Worm (Caenorhabditis elegans) whole organism, L4 larva: ENCODE measurements around the gene lin-29.

ENCODE experiments used
- aly-2 ChIP-seq: sonication (generic microtip); optimal IDR thresholded peaks from 2 replicates; lab custom pipeline; 2018; ENCODE audit warnings: missing biosample characterization, missing genetic modification characterization
- ceh-44 ChIP-seq: fragments of 200-800 bp; sonication (Bioruptor generic); IDR thresholded peaks from 2 replicates; pipeline ENCODE4 v1.3.6; 2022; ENCODE audit warnings: missing genetic modification reagents, missing genetic modification characterization, missing compliant biosample characterization
- daf-16 ChIP-seq, 3 experiments: sonication (generic microtip); optimal IDR thresholded peaks; 2 replicates each; lab custom pipeline; 2016 to 2017; ENCODE audit warnings: missing genetic modification characterization in 3 of 3, missing genetic modification reagents in 3 of 3, mild to moderate bottlenecking in 2 of 3, missing compliant biosample characterization in 2 of 3, missing biosample characterization in 1 of 3, moderate library complexity in 1 of 3
- gei-8 ChIP-seq: fragments of 200-800 bp; sonication (Bioruptor generic); optimal IDR thresholded peaks from 2 replicates; lab custom pipeline; 2018; ENCODE audit warnings: mild to moderate bottlenecking, missing genetic modification characterization, missing compliant biosample characterization
- jun-1 ChIP-seq: fragments of 150-350 bp; optimal IDR thresholded peaks from 2 replicates; lab custom pipeline; 2014; ENCODE audit warnings: missing biosample characterization, missing genetic modification reagents, missing genetic modification characterization
- lin-13 ChIP-seq: fragments of 150-350 bp; optimal IDR thresholded peaks from 2 replicates; lab custom pipeline; 2014; ENCODE audit warnings: missing biosample characterization, missing genetic modification reagents, missing genetic modification characterization
- lsy-2 ChIP-seq, 2 experiments: fragments of 150-350 bp in 1 of 2; sonication (generic microtip) in 1 of 2; optimal IDR thresholded peaks; 2 replicates each; lab custom pipeline; 2014 to 2017; ENCODE audit warnings: missing biosample characterization in 2 of 2, missing genetic modification characterization in 2 of 2
- nhr-11 ChIP-seq: fragments of 150-350 bp; optimal IDR thresholded peaks from 2 replicates; lab custom pipeline; 2014; ENCODE audit warnings: missing biosample characterization, missing genetic modification characterization
- nhr-6 ChIP-seq: fragments of 150-350 bp; optimal IDR thresholded peaks from 2 replicates; lab custom pipeline; 2014; ENCODE audit warnings: missing biosample characterization, missing genetic modification characterization
- snpc-4 ChIP-seq: fragments of 150-350 bp; optimal IDR thresholded peaks from 2 replicates; lab custom pipeline; 2014; ENCODE audit warnings: missing biosample characterization, missing genetic modification characterization

DNA sequence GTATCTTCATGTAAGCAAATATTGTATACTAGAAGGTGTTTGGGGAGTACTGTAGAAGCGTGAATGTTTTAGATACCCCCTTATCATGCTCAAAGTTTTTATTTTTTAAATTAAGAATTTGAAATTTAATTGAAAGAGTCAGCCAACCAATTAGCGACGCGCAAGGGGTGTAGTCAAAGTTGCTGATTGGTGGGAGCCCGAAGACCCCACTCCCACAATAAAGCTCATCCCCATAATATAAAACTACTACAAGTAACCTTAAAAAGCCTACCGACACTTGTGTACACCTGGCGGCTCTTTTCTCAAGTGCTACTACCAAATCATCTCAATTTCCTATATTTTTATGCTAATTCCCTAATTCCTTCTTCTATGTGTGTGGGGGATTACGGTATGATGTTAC, 35.4 kb downstream of the lin-29 start:
- TF ChIP-seq snpc-4 (no peak), nhr-6 (no peak), ceh-44 (GFP tag; lab: Robert Waterston, UW) (no peak), daf-16 (GFP tag; optimal IDR thresholded peaks at IDR 0.05; lab: Kevin White, UChicago) (no peak), daf-16 (tag; optimal IDR thresholded peaks at IDR 0.05; lab: Kevin White, UChicago) (no peak), nhr-11 (tag; lab: Kevin White, UChicago) (no peak), lin-13 (GFP tag; lab: Kevin White, UChicago) (no peak), gei-8 (no peak), lsy-2 (tag; optimal IDR thresholded peaks at IDR 0.05; lab: Kevin White, UChicago) (no peak), aly-2 (tag; lab: Kevin White, UChicago) (no peak), jun-1 (tag; lab: Kevin White, UChicago) (no peak)
